Fruit fly (Drosophila melanogaster): ENCODE data around the gene CG15743.

DNA sequence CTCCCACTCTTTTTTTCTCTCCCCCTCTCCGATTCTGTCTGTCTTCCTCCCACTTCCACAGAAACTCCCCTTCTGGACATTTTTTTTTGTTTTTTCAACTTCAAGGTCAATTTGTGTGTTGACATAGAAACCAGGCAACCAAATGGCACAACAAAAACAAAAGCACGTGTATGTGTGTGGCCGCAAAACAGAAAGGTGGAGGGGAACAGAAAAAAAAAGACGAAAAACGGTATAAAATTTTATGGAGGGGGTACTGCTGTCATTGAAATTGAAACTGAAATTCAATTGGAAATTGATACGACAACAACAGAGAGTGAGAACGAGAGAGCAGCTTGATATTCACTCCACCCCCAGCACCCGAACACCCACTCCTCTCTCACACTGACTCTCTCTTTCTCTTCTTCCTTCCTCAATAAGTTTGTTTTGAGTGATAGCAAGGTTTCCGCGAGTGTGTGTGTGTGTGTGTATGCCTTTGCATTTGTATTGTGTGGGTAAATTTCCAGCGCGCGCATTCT lies 7.0 kb upstream of the CG15743 start:
- no peak for TF ChIP-seq Sox102F (GFP tag; optimal IDR thresholded peaks at IDR 0.05)
- no peak for TF ChIP-seq spab (GFP tag; optimal IDR thresholded peaks at IDR 0.05)
- no peak for TF ChIP-seq Sox14 (GFP tag; optimal IDR thresholded peaks at IDR 0.05)
- TF ChIP-seq fd85E (GFP tag; optimal IDR thresholded peaks at IDR 0.05): no peak
- TF ChIP-seq CG6854 (GFP tag; optimal IDR thresholded peaks at IDR 0.05): peak; percentile 13
- no peak for TF ChIP-seq cyc (GFP tag; optimal IDR thresholded peaks at IDR 0.05)
- TF ChIP-seq Hr38 (GFP tag; optimal IDR thresholded peaks at IDR 0.05): no peak
- no peak for TF ChIP-seq topi (GFP tag; optimal IDR thresholded peaks at IDR 0.05)
- TF ChIP-seq CG8119 (GFP tag; IDR thresholded peaks at IDR 0.05): no peak
- TF ChIP-seq Blimp-1 (GFP tag; optimal IDR thresholded peaks at IDR 0.05): no peak
- TF ChIP-seq CG16779 (tag; optimal IDR thresholded peaks at IDR 0.05): no peak

All from whole organism, prepupa.